Fruit fly (Drosophila melanogaster) whole organism, embryonic: ENCODE results near the gene CG12301.

Experiments used
- B-H2 ChIP-seq: fragments of 200-800 bp; sonication (Bioruptor generic); optimal IDR thresholded peaks from 2 replicates; lab custom pipeline; 2018; ENCODE audit warnings: missing biosample characterization, mild to moderate bottlenecking, missing genetic modification characterization
- Bdp1 ChIP-seq: fragments of 200-800 bp; sonication (Bioruptor generic); optimal IDR thresholded peaks from 3 replicates; lab custom pipeline; 2016; ENCODE audit warnings: missing biosample characterization, missing genetic modification characterization
- CG11560 ChIP-seq: fragments of 200-800 bp; sonication (Bioruptor generic); IDR thresholded peaks from 3 replicates; pipeline ENCODE4 v1.3.6; 2022; ENCODE audit warnings: missing biosample characterization, missing genetic modification characterization
- CG12236 ChIP-seq: fragments of 200-800 bp; sonication (Bioruptor generic); optimal IDR thresholded peaks from 2 replicates; lab custom pipeline; 2016; ENCODE audit warnings: missing biosample characterization, missing genetic modification characterization
- CG14860 ChIP-seq: fragments of 200-800 bp; sonication (Bioruptor generic); IDR thresholded peaks from 3 replicates; pipeline ENCODE4 v1.3.6; 2022; ENCODE audit warnings: missing biosample characterization, missing genetic modification characterization; ENCODE audit not compliant: partially characterized antibody
- CG15011 ChIP-seq: fragments of 200-800 bp; sonication (Bioruptor generic); optimal IDR thresholded peaks from 3 replicates; lab custom pipeline; 2018; ENCODE audit warnings: missing biosample characterization, mild to moderate bottlenecking, missing genetic modification characterization
- CG15073 ChIP-seq: fragments of 200-800 bp; sonication (Bioruptor generic); optimal IDR thresholded peaks from 2 replicates; lab custom pipeline; 2016; ENCODE audit warnings: missing biosample characterization, missing genetic modification characterization
- CG15601 ChIP-seq: fragments of 200-800 bp; sonication (Bioruptor generic); optimal IDR thresholded peaks from 3 replicates; lab custom pipeline; 2019; ENCODE audit warnings: missing biosample characterization, mild to moderate bottlenecking, missing genetic modification characterization, moderate library complexity
- CG16815 ChIP-seq: fragments of 200-800 bp; sonication (Bioruptor generic); optimal IDR thresholded peaks from 3 replicates; lab custom pipeline; 2017; ENCODE audit warnings: missing biosample characterization, mild to moderate bottlenecking, missing genetic modification characterization
- CG17612 ChIP-seq: fragments of 200-800 bp; sonication (Bioruptor generic); IDR thresholded peaks from 2 replicates; pipeline ENCODE4 v1.3.6; 2022; ENCODE audit warnings: missing biosample characterization, missing genetic modification characterization
- CG18476 ChIP-seq: fragments of 200-800 bp; sonication (Bioruptor generic); optimal IDR thresholded peaks from 2 replicates; lab custom pipeline; 2016; ENCODE audit warnings: missing biosample characterization, mild to moderate bottlenecking, missing genetic modification characterization
- CG2116 ChIP-seq: fragments of 200-800 bp; sonication (Bioruptor generic); optimal IDR thresholded peaks from 3 replicates; lab custom pipeline; 2018; ENCODE audit warnings: missing biosample characterization, mild to moderate bottlenecking, missing genetic modification characterization
- CG3838 ChIP-seq: fragments of 200-800 bp; sonication (Bioruptor generic); optimal IDR thresholded peaks from 3 replicates; lab custom pipeline; 2016; ENCODE audit warnings: missing biosample characterization, missing genetic modification characterization
- CG4404 ChIP-seq: fragments of 200-800 bp; sonication (Bioruptor generic); IDR thresholded peaks from 2 replicates; pipeline ENCODE4 v1.3.6; 2022; ENCODE audit warnings: missing biosample characterization, missing genetic modification characterization
- CG6272 ChIP-seq: fragments of 200-800 bp; sonication (Bioruptor generic); IDR thresholded peaks from 2 replicates; pipeline ENCODE4 v1.3.6; 2022; ENCODE audit warnings: missing biosample characterization, missing genetic modification characterization
- CG6791 ChIP-seq: fragments of 200-800 bp; sonication (Bioruptor generic); IDR thresholded peaks from 3 replicates; pipeline ENCODE4 v1.3.6; 2022; ENCODE audit warnings: missing biosample characterization, missing genetic modification characterization; ENCODE audit not compliant: partially characterized antibody
- CG7271 ChIP-seq: fragments of 200-800 bp; sonication (Bioruptor generic); optimal IDR thresholded peaks from 2 replicates; lab custom pipeline; 2018; ENCODE audit warnings: missing biosample characterization, mild to moderate bottlenecking, missing genetic modification characterization, moderate library complexity
- CG7745 ChIP-seq: fragments of 200-800 bp; sonication (Bioruptor generic); optimal IDR thresholded peaks from 2 replicates; lab custom pipeline; 2018; ENCODE audit warnings: missing biosample characterization, mild to moderate bottlenecking, missing genetic modification characterization, moderate library complexity
- CG7786 ChIP-seq: fragments of 200-800 bp; sonication (Bioruptor generic); optimal IDR thresholded peaks from 2 replicates; lab custom pipeline; 2016; ENCODE audit warnings: missing biosample characterization, missing genetic modification characterization
- CG8388 ChIP-seq: fragments of 200-800 bp; sonication (Bioruptor generic); optimal IDR thresholded peaks from 2 replicates; lab custom pipeline; 2019; ENCODE audit warnings: missing biosample characterization, mild to moderate bottlenecking, missing genetic modification characterization, moderate library complexity
- Dfd ChIP-seq, 2 experiments: fragments of >200 bp; optimal IDR thresholded peaks; 2 replicates each; lab custom pipeline; 2017; ENCODE audit warnings: missing biosample characterization in 2 of 2, missing genetic modification characterization in 2 of 2
- Dp ChIP-seq: fragments of 200-800 bp; sonication (Bioruptor generic); optimal IDR thresholded peaks from 2 replicates; lab custom pipeline; 2018; ENCODE audit warnings: missing biosample characterization, mild to moderate bottlenecking, missing genetic modification characterization, moderate library complexity
- Dref ChIP-seq: fragments of 200-800 bp; sonication (Bioruptor generic); IDR thresholded peaks from 2 replicates; pipeline ENCODE4 v1.3.6; 2022; ENCODE audit warnings: missing biosample characterization, missing genetic modification characterization
- Ets97D ChIP-seq: fragments of 200-800 bp; sonication (Bioruptor generic); optimal IDR thresholded peaks from 3 replicates; lab custom pipeline; 2016; ENCODE audit warnings: missing biosample characterization, missing genetic modification characterization
- Gsc ChIP-seq: fragments of 200-800 bp; sonication (Bioruptor generic); IDR thresholded peaks from 2 replicates; pipeline ENCODE4 v1.3.6; 2022; ENCODE audit warnings: missing biosample characterization, missing genetic modification characterization
- Hmr ChIP-seq: fragments of 200-800 bp; sonication (Bioruptor generic); optimal IDR thresholded peaks from 3 replicates; lab custom pipeline; 2017; ENCODE audit warnings: mild to moderate bottlenecking, missing biosample characterization, missing genetic modification reagents, missing genetic modification characterization
- Hmx ChIP-seq: fragments of 200-800 bp; sonication (Bioruptor generic); optimal IDR thresholded peaks from 2 replicates; lab custom pipeline; 2016; ENCODE audit warnings: missing biosample characterization, missing genetic modification characterization
- Hr3 ChIP-seq: fragments of 200-800 bp; sonication (Bioruptor generic); optimal IDR thresholded peaks from 3 replicates; lab custom pipeline; 2016; ENCODE audit warnings: missing biosample characterization, missing genetic modification characterization
- Hr39 ChIP-seq: fragments of >200 bp; optimal IDR thresholded peaks from 2 replicates; lab custom pipeline; 2017
- Hr78 ChIP-seq, 2 experiments: fragments of 200-800 bp in 1 of 2; fragments of >200 bp in 1 of 2; sonication (Bioruptor generic) in 1 of 2; optimal IDR thresholded peaks; 2 replicates each; lab custom pipeline; 2017 to 2019; ENCODE audit warnings: missing biosample characterization in 2 of 2, missing genetic modification characterization in 2 of 2, mild to moderate bottlenecking in 1 of 2, moderate library complexity in 1 of 2
- MESR4 ChIP-seq: fragments of 200-800 bp; sonication (Bioruptor generic); optimal IDR thresholded peaks from 2 replicates; lab custom pipeline; 2018; ENCODE audit warnings: missing biosample characterization, mild to moderate bottlenecking, missing genetic modification characterization, moderate library complexity
- Poxn ChIP-seq: fragments of 200-800 bp; sonication (Bioruptor generic); IDR thresholded peaks from 2 replicates; pipeline ENCODE4 v1.3.6; 2022; ENCODE audit warnings: missing biosample characterization, missing genetic modification characterization
- Ravus ChIP-seq: fragments of 200-800 bp; sonication (Bioruptor generic); IDR thresholded peaks from 2 replicates; pipeline ENCODE4 v1.3.6; 2022; ENCODE audit warnings: missing biosample characterization, missing genetic modification characterization
- Rfx ChIP-seq: fragments of 200-800 bp; sonication (Bioruptor generic); IDR thresholded peaks from 2 replicates; pipeline ENCODE4 v1.3.6; 2022; ENCODE audit warnings: missing biosample characterization, missing genetic modification characterization
- Sox100B ChIP-seq: fragments of 200-800 bp; sonication (Bioruptor generic); optimal IDR thresholded peaks from 3 replicates; lab custom pipeline; 2018; ENCODE audit warnings: missing biosample characterization, mild to moderate bottlenecking, missing genetic modification characterization
- Sry-δ ChIP-seq: fragments of 200-800 bp; sonication (Bioruptor generic); optimal IDR thresholded peaks from 2 replicates; lab custom pipeline; 2016; ENCODE audit warnings: missing biosample characterization, missing genetic modification characterization
- bsh ChIP-seq, 2 experiments: fragments of 200-800 bp; sonication (Bioruptor generic); optimal IDR thresholded peaks; 2 replicates each; lab custom pipeline; 2017 to 2018; ENCODE audit warnings: mild to moderate bottlenecking in 2 of 2, missing biosample characterization in 2 of 2, missing genetic modification characterization in 2 of 2, moderate library complexity in 1 of 2
- ci ChIP-seq: fragments of 200-800 bp; sonication (Bioruptor generic); IDR thresholded peaks from 3 replicates; pipeline ENCODE4 v1.3.6; 2022; ENCODE audit warnings: missing biosample characterization, missing genetic modification characterization
- crc ChIP-seq: fragments of 200-800 bp; sonication (Bioruptor generic); optimal IDR thresholded peaks from 2 replicates; lab custom pipeline; 2016; ENCODE audit warnings: missing biosample characterization, missing genetic modification characterization
- crol ChIP-seq: fragments of 200-800 bp; sonication (Bioruptor generic); IDR thresholded peaks from 2 replicates; pipeline ENCODE4 v1.3.6; 2022; ENCODE audit warnings: missing biosample characterization, missing genetic modification characterization
- gem ChIP-seq: fragments of 200-800 bp; sonication (Bioruptor generic); optimal IDR thresholded peaks from 2 replicates; lab custom pipeline; 2019; ENCODE audit warnings: missing biosample characterization, mild to moderate bottlenecking, missing genetic modification characterization, moderate library complexity
- grn ChIP-seq: fragments of 200-800 bp; sonication (Bioruptor generic); optimal IDR thresholded peaks from 3 replicates; lab custom pipeline; 2017; ENCODE audit warnings: missing biosample characterization, missing genetic modification characterization
- gsb ChIP-seq: fragments of 200-800 bp; sonication (Bioruptor generic); IDR thresholded peaks from 2 replicates; pipeline ENCODE4 v1.3.6; 2022; ENCODE audit warnings: missing biosample characterization, missing genetic modification characterization
- hth ChIP-seq: fragments of >200 bp; optimal IDR thresholded peaks from 2 replicates; lab custom pipeline; 2017; ENCODE audit warnings: inconsistent platforms
- luna ChIP-seq: fragments of 200-800 bp; sonication (Bioruptor generic); optimal IDR thresholded peaks from 2 replicates; lab custom pipeline; 2016; ENCODE audit warnings: missing biosample characterization, missing genetic modification characterization
- nerfin-2 ChIP-seq: fragments of 200-800 bp; sonication (Bioruptor generic); IDR thresholded peaks from 2 replicates; pipeline ENCODE4 v1.3.6; 2022; ENCODE audit warnings: missing biosample characterization, missing genetic modification characterization; ENCODE audit not compliant: partially characterized antibody
- peb ChIP-seq: fragments of 200-800 bp; sonication (Bioruptor generic); IDR thresholded peaks from 2 replicates; pipeline ENCODE4 v1.3.6; 2022; ENCODE audit warnings: missing biosample characterization, missing genetic modification characterization
- sens-2 ChIP-seq: fragments of 200-800 bp; sonication (Bioruptor generic); IDR thresholded peaks from 2 replicates; pipeline ENCODE4 v1.3.6; 2022; ENCODE audit warnings: missing biosample characterization, missing genetic modification characterization
- shn ChIP-seq: fragments of 200-800 bp; sonication (Bioruptor generic); optimal IDR thresholded peaks from 3 replicates; lab custom pipeline; 2016; ENCODE audit warnings: missing biosample characterization, missing genetic modification characterization
- sna ChIP-seq: fragments of 200-800 bp; sonication (Bioruptor generic); IDR thresholded peaks from 2 replicates; pipeline ENCODE4 v1.3.6; 2022; ENCODE audit warnings: missing biosample characterization, missing genetic modification characterization; ENCODE audit not compliant: partially characterized antibody
- so ChIP-seq: fragments of 200-800 bp; sonication (Bioruptor generic); IDR thresholded peaks from 3 replicates; pipeline ENCODE4 v1.3.6; 2022; ENCODE audit warnings: missing biosample characterization, missing genetic modification characterization

The CG12301 gene

DNA sequence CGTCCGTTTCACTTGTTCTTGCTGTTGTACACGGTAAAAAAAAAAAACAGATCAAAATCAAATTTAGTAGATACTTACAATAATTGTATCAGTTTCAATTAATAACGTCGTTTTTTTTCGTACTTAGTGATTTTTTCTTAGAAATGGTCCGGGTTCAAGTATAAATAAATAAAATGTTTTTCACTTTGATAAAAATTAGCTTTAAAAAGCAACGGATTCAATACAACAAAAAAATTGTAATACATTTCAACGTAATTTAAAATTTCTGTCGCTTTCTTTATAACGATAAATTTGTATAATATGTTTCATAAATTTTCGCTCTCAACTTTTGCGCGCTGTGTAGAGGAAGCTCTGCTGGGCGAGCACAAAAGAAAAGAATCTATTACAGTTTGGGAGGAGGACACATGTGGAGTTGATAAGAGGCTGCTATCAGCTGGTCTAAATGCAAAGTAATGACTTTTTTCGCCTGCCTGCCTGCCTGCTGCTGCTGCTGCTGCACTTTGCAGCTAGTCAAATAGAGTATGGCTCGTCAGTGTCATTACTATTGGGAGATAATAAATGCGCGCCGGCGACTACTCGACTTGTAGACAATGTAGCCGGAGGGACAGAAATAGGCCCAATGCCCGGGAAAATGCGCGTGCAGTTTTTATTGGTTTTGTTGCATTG lies 42.6 kb upstream of the CG12301 start (continued):
- TF ChIP-seq CG6272 (GFP tag; lab: Robert Waterston, UW) (peak; percentile 37; the same call in 1 of the 2 replicates), B-H2 (GFP tag; lab: Kevin White, UChicago) (no peak), CG15073 (GFP tag; lab: Kevin White, UChicago) (no peak), Ravus (GFP tag; lab: Robert Waterston, UW) (no peak), CG11560 (tag; lab: Robert Waterston, UW) (no peak), Poxn (GFP tag; lab: Robert Waterston, UW) (no peak), luna (GFP tag; lab: Kevin White, UChicago) (no peak), grn (no peak), CG7786 (GFP tag; lab: Kevin White, UChicago) (no peak), CG12236 (GFP tag; lab: Kevin White, UChicago) (peak; percentile 25), sens-2 (GFP tag; lab: Robert Waterston, UW) (no peak), ci (GFP tag; lab: Robert Waterston, UW) (no peak), Hr3 (GFP tag; lab: Kevin White, UChicago) (peak; percentile 66), MESR4 (GFP tag; lab: Kevin White, UChicago) (no peak), shn (GFP tag; lab: Kevin White, UChicago) (peak; percentile 49), Hr39 (lab: Kevin White, UChicago) (no peak), CG2116 (GFP tag; lab: Kevin White, UChicago) (peak; percentile 14), Dp (GFP tag; lab: Kevin White, UChicago) (no peak), Ets97D (GFP tag; lab: Kevin White, UChicago) (no peak), hth (no peak), Gsc (no peak), CG14860 (no peak), CG16815 (GFP tag; lab: Kevin White, UChicago) (peak; percentile 52), CG7271 (no peak), Hmx (GFP tag; lab: Kevin White, UChicago) (peak; percentile 49), CG15011 (GFP tag; lab: Kevin White, UChicago) (peak; percentile 55), CG6791 (GFP tag; lab: Robert Waterston, UW) (no peak), Hmr (GFP tag; lab: Kevin White, UChicago) (peak; percentile 73), CG7745 (tag; lab: Kevin White, UChicago) (no peak), bsh (GFP tag; optimal IDR thresholded peaks at IDR 0.05; lab: Kevin White, UChicago) (peak in 1 of 2 experiments; percentile 80), Dref (GFP tag; lab: Robert Waterston, UW) (no peak), Hr78 (GFP tag; optimal IDR thresholded peaks at IDR 0.05; lab: Kevin White, UChicago) (peak in 1 of 2 experiments; percentile 35), CG4404 (peak; percentile 50), CG3838 (GFP tag; lab: Kevin White, UChicago) (no peak), Bdp1 (GFP tag; lab: Kevin White, UChicago) (peak; percentile 24), CG15601 (peak; percentile 63), nerfin-2 (no peak), CG18476 (GFP tag; lab: Kevin White, UChicago) (peak; percentile 56), Sry-δ (GFP tag; lab: Kevin White, UChicago) (peak; percentile 9), Dfd (GFP tag; optimal IDR thresholded peaks at IDR 0.05; lab: Kevin White, UChicago) (no peak), gsb (no peak), sna (no peak), Sox100B (GFP tag; lab: Kevin White, UChicago) (peak; percentile 75), crc (GFP tag; lab: Kevin White, UChicago) (peak; percentile 8), crol (GFP tag; lab: Robert Waterston, UW) (no peak), gem (tag; lab: Kevin White, UChicago) (peak; percentile 89), Rfx (GFP tag; lab: Robert Waterston, UW) (peak; percentile 59), CG8388 (GFP tag; lab: Kevin White, UChicago) (peak; percentile 77), CG17612 (no peak), so (no peak), peb (GFP tag; lab: Robert Waterston, UW) (no peak)
